Worm (Caenorhabditis elegans): ENCODE data around the gene acd-3.

Gene acd-3

DNA sequence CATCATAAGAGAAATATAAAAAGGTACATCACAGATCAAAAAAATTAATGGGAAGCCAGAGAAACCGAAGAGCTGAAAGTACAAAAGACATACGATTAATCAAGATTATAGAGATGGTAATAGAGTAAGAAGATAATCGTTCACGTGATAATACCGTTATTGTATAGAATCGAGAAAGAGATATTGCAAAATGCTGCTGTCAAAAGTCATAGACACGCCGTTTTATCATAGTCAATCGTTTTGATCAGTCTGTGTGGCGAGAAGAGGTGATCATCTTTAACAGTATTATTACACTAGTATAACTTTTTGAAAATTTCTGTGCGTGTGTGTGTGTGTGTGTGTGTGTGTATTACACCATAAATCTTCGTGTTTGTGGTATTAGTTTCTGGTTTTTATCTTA lies 45.3 kb downstream of the acd-3 start (continued):
- TF ChIP-seq F26F4.8 (GFP tag; conservative IDR thresholded peaks at IDR 0.05): no peak
- no peak for TF ChIP-seq jun-1 (tag; optimal IDR thresholded peaks at IDR 0.05)
- no peak for TF ChIP-seq fkh-10 (GFP tag; optimal IDR thresholded peaks at IDR 0.05)
- no peak for TF ChIP-seq F37D6.2 (tag; optimal IDR thresholded peaks at IDR 0.05)
- TF ChIP-seq mdl-1 (tag; optimal IDR thresholded peaks at IDR 0.05): peak in 1 of 2 experiments; percentile 58
- TF ChIP-seq aly-2 (tag; optimal IDR thresholded peaks at IDR 0.05): no peak
- TF ChIP-seq T26A8.4 (GFP tag; IDR thresholded peaks at IDR 0.05): no peak
- no peak for TF ChIP-seq zag-1 (tag; optimal IDR thresholded peaks at IDR 0.05)
- TF ChIP-seq hlh-11 (tag; optimal IDR thresholded peaks at IDR 0.05): peak; percentile 27
- no peak for TF ChIP-seq nhr-111 (GFP tag; optimal IDR thresholded peaks at IDR 0.05)
- TF ChIP-seq zfp-3 (GFP tag; conservative IDR thresholded peaks at IDR 0.05): no peak
- TF ChIP-seq zip-11 (GFP tag; IDR thresholded peaks at IDR 0.05): no peak
- TF ChIP-seq nhr-42 (GFP tag; IDR thresholded peaks at IDR 0.05): no peak
- no peak for TF ChIP-seq daf-8 (GFP tag; IDR thresholded peaks at IDR 0.05)
- no peak for TF ChIP-seq egl-27 (tag; optimal IDR thresholded peaks at IDR 0.05)
- no peak for TF ChIP-seq pha-4 (GFP tag; IDR thresholded peaks at IDR 0.05)
- TF ChIP-seq pha-4 (tag; optimal IDR thresholded peaks at IDR 0.05): no peak
- no peak for TF ChIP-seq zfp-2 (tag; optimal IDR thresholded peaks at IDR 0.05)
- TF ChIP-seq ceh-20 (GFP tag; IDR thresholded peaks at IDR 0.05): 0 out of 2 replicates have a peak, but pooled peaks have one; percentile 38
- TF ChIP-seq sdz-12 (GFP tag; optimal IDR thresholded peaks at IDR 0.05): no peak
- TF ChIP-seq ceh-44 (GFP tag; IDR thresholded peaks at IDR 0.05): no peak
- TF ChIP-seq Y5F2A.4 (GFP tag; optimal IDR thresholded peaks at IDR 0.05): no peak
- TF ChIP-seq mes-2 (tag; optimal IDR thresholded peaks at IDR 0.05; ENCODE audit: poor library complexity, severe bottlenecking): no peak
- no peak for TF ChIP-seq Y75B8A.6 (GFP tag; IDR thresholded peaks at IDR 0.05)
- no peak for TF ChIP-seq daf-12 (tag; optimal IDR thresholded peaks at IDR 0.05)
- TF ChIP-seq dmd-9 (GFP tag; IDR thresholded peaks at IDR 0.05): no peak
- no peak for TF ChIP-seq ceh-28 (tag; optimal IDR thresholded peaks at IDR 0.05)
- TF ChIP-seq ceh-62 (tag; optimal IDR thresholded peaks at IDR 0.05): no peak
- TF ChIP-seq duxl-1 (tag; optimal IDR thresholded peaks at IDR 0.05; ENCODE audit: poor library complexity): no peak
- peak; percentile 31 for TF ChIP-seq hlh-30 (tag; optimal IDR thresholded peaks at IDR 0.05; ENCODE audit: insufficient read depth)
- TF ChIP-seq lim-7 (GFP tag; IDR thresholded peaks at IDR 0.05): no peak
- no peak for TF ChIP-seq nhr-6 (tag; optimal IDR thresholded peaks at IDR 0.05)

- TF ChIP-seq ZK546.5 (tag; optimal IDR thresholded peaks at IDR 0.05) (no peak), mes-2 (tag; optimal IDR thresholded peaks at IDR 0.05; ENCODE audit: poor library complexity, severe bottlenecking) (no peak), dmd-9 (GFP tag; IDR thresholded peaks at IDR 0.05) (no peak), lin-15B (tag; optimal IDR thresholded peaks at IDR 0.05) (no peak), tag-97 (GFP tag; IDR thresholded peaks at IDR 0.05) (no peak), lin-38 (GFP tag; IDR thresholded peaks at IDR 0.05) (no peak), unc-62 (GFP tag; optimal IDR thresholded peaks at IDR 0.05 in 1 of 2) (no peak), unc-62 (tag; optimal IDR thresholded peaks at IDR 0.05) (no peak), mdl-1 (tag; optimal IDR thresholded peaks at IDR 0.05) (no peak), F37D6.2 (tag; optimal IDR thresholded peaks at IDR 0.05) (no peak), madf-9 (GFP tag; conservative IDR thresholded peaks at IDR 0.05) (no peak), hmg-1.1 (GFP tag; IDR thresholded peaks at IDR 0.05) (no peak), T26A8.4 (GFP tag; IDR thresholded peaks at IDR 0.05) (no peak), pqm-1 (tag; optimal IDR thresholded peaks at IDR 0.05) (no peak), F44E2.7 (GFP tag; IDR thresholded peaks at IDR 0.05) (no peak), aha-1 (tag) (no peak), zfp-3 (GFP tag; conservative IDR thresholded peaks at IDR 0.05) (no peak), nhr-28 (tag; optimal IDR thresholded peaks at IDR 0.05) (no peak)
These were observed 45.8 kb downstream of the acd-3 start, which contains the start of gene nac-1 for ce11 chrX:14894845-14895244. TSS of gene nac-1 (plus strand) at chrX:14895145.

All from whole organism, L4 larva.